Worm (Caenorhabditis elegans) whole organism, L1 larva: ENCODE data around the gene F11A5.9.

ENCODE experiments used
- alr-1 ChIP-seq: fragments of 200-800 bp; sonication (Bioruptor generic); optimal IDR thresholded peaks from 2 replicates; lab custom pipeline; 2018; ENCODE audit warnings: borderline replicate concordance, mild to moderate bottlenecking, missing genetic modification characterization, missing compliant biosample characterization
- elt-2 ChIP-seq: sonication (generic microtip); optimal IDR thresholded peaks from 2 replicates; lab custom pipeline; 2016; ENCODE audit warnings: missing genetic modification characterization, mild to moderate bottlenecking, inconsistent platforms, missing compliant biosample characterization, missing genetic modification reagents
- mef-2 ChIP-seq: fragments of 150-350 bp; optimal IDR thresholded peaks from 2 replicates; lab custom pipeline; 2014; ENCODE audit warnings: missing biosample characterization, missing genetic modification characterization
- nhr-11 ChIP-seq: fragments of 150-350 bp; optimal IDR thresholded peaks from 2 replicates; lab custom pipeline; 2014; ENCODE audit warnings: missing biosample characterization, missing genetic modification characterization
- nhr-77 ChIP-seq: fragments of 150-350 bp; optimal IDR thresholded peaks from 2 replicates; lab custom pipeline; 2014; ENCODE audit warnings: missing biosample characterization, missing genetic modification characterization

DNA sequence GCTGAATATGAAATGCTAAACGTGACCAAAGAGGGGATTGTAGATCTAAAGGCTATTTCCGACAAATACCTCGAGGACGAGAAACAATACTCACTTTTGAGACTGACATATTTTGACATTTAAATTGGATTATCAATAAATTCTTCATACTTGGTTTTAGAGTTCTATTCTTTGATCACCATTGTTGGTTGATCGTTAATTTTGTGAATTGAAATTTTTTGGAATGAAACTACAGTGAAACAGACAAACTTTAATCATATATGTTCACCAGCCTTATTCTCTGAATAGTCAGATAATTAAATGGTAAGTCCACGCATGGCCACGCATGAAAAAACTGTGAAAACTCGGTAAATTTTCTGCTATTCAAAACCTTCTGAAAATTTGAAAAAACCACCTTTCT lies 12.1 kb upstream of the F11A5.9 start, which contains the start of gene F11A5.18:
- TF ChIP-seq mef-2: no peak
- no peak for TF ChIP-seq nhr-77 (tag; lab: Kevin White, UChicago)
- no peak for TF ChIP-seq alr-1 (tag; lab: Kevin White, UChicago)
- TF ChIP-seq nhr-11 (tag; lab: Kevin White, UChicago): no peak
- no peak for TF ChIP-seq elt-2 (tag; lab: Kevin White, UChicago)
